Fruit fly (Drosophila melanogaster): ENCODE measurements around the gene CG2926.
A peak's percentile ranks its signal among the peaks of the same experiment; 100 is the strongest.

CG2926 gene

dm6 chr3R:5547464-5547943 lies 40.7 kb downstream of the CG2926 start, which contains the start of gene CG2519 (continued):
- TF ChIP-seq zen2 (GFP tag; IDR thresholded peaks at IDR 0.05; ENCODE audit: partially characterized antibody) = peak; percentile 80; the same call in 2 of the 3 replicates
- no peak for TF ChIP-seq CG10147 (GFP tag; optimal IDR thresholded peaks at IDR 0.05)
- peak; percentile 72 for TF ChIP-seq zfh2 (GFP tag; optimal IDR thresholded peaks at IDR 0.05)
- TF ChIP-seq CG4707 (GFP tag; optimal IDR thresholded peaks at IDR 0.05) = no peak
- peak; percentile 66 for TF ChIP-seq ci (GFP tag; IDR thresholded peaks at IDR 0.05)
- peak; percentile 41 for TF ChIP-seq trh (GFP tag; optimal IDR thresholded peaks at IDR 0.05)
- no peak for TF ChIP-seq CG16815 (GFP tag; optimal IDR thresholded peaks at IDR 0.05)
- no peak for TF ChIP-seq Camta (GFP tag; optimal IDR thresholded peaks at IDR 0.05)
- peak; percentile 72 for TF ChIP-seq ems (GFP tag; optimal IDR thresholded peaks at IDR 0.05)
- TF ChIP-seq CG3838 (GFP tag; optimal IDR thresholded peaks at IDR 0.05) = no peak
- TF ChIP-seq dysf (GFP tag; IDR thresholded peaks at IDR 0.05) = peak; percentile 43; the same call in 2 of the 3 replicates
- no peak for TF ChIP-seq Abd-B (GFP tag; optimal IDR thresholded peaks at IDR 0.05)
- peak; percentile 87 for TF ChIP-seq CG34422 (GFP tag; IDR thresholded peaks at IDR 0.05)
- peak; percentile 85 for TF ChIP-seq hb (GFP tag; IDR thresholded peaks at IDR 0.05; ENCODE audit: partially characterized antibody)
- peak; percentile 71 for TF ChIP-seq CG3995 (GFP tag; optimal IDR thresholded peaks at IDR 0.05)
- TF ChIP-seq CG9817 (tag; optimal IDR thresholded peaks at IDR 0.05) = peak; percentile 47
- TF ChIP-seq HLH4C (GFP tag; IDR thresholded peaks at IDR 0.05; ENCODE audit: partially characterized antibody) = peak; percentile 96
- peak; percentile 96 for TF ChIP-seq Opbp (GFP tag; IDR thresholded peaks at IDR 0.05; ENCODE audit: partially characterized antibody)
- TF ChIP-seq pan (optimal IDR thresholded peaks at IDR 0.05) = no peak
- TF ChIP-seq pan (GFP tag; optimal IDR thresholded peaks at IDR 0.05 in 1 of 2, IDR thresholded peaks at IDR 0.05 in 1 of 2) = peak in 1 of 2 experiments; percentile 51
- no peak for TF ChIP-seq Trl (optimal IDR thresholded peaks at IDR 0.05)
- peak; percentile 61 for TF ChIP-seq Trl (GFP tag; optimal IDR thresholded peaks at IDR 0.05)
- peak; percentile 59; the same call in 1 of the 2 replicates for TF ChIP-seq CG11085 (GFP tag; IDR thresholded peaks at IDR 0.05)
- no peak for TF ChIP-seq gem (tag; optimal IDR thresholded peaks at IDR 0.05)
- TF ChIP-seq chm (GFP tag; IDR thresholded peaks at IDR 0.05) = no peak; the same call in 1 of the 2 replicates
- no peak for TF ChIP-seq lmd (GFP tag; IDR thresholded peaks at IDR 0.05)
- TF ChIP-seq NFAT (GFP tag; IDR thresholded peaks at IDR 0.05) = peak; percentile 82
- no peak for TF ChIP-seq lab (GFP tag; optimal IDR thresholded peaks at IDR 0.05)
- TF ChIP-seq zfh1 (GFP tag; IDR thresholded peaks at IDR 0.05) = peak; percentile 66
- TF ChIP-seq ind (GFP tag; optimal IDR thresholded peaks at IDR 0.05) = peak; percentile 55
- peak in 1 of 3 experiments; percentile 45 for TF ChIP-seq Stat92E (GFP tag; optimal IDR thresholded peaks at IDR 0.05)
- no peak for TF ChIP-seq CG6654 (GFP tag; optimal IDR thresholded peaks at IDR 0.05)
- TF ChIP-seq CG9727 (GFP tag; optimal IDR thresholded peaks at IDR 0.05) = no peak
- TF ChIP-seq CG31441 (GFP tag; IDR thresholded peaks at IDR 0.05) = no peak
- TF ChIP-seq grau (tag; optimal IDR thresholded peaks at IDR 0.05) = no peak
- TF ChIP-seq seq (GFP tag; IDR thresholded peaks at IDR 0.05) = peak; percentile 38; the same call in 1 of the 2 replicates
- TF ChIP-seq ttk (GFP tag; IDR thresholded peaks at IDR 0.05) = peak; percentile 48; the same call in 1 of the 2 replicates
- peak; percentile 67 for TF ChIP-seq fu2 (GFP tag; optimal IDR thresholded peaks at IDR 0.05)
- TF ChIP-seq HHEX (GFP tag; optimal IDR thresholded peaks at IDR 0.05) = no peak
- TF ChIP-seq hbn (GFP tag; IDR thresholded peaks at IDR 0.05; ENCODE audit: partially characterized antibody) = peak; percentile 80
- no peak for TF ChIP-seq CG6765 (GFP tag; optimal IDR thresholded peaks at IDR 0.05)
- TF ChIP-seq NK7.1 (GFP tag; optimal IDR thresholded peaks at IDR 0.05) = no peak
- TF ChIP-seq Ada2b (GFP tag; IDR thresholded peaks at IDR 0.05) = peak; percentile 54; the same call in 1 of the 2 replicates
- peak; percentile 14; the same call in 1 of the 2 replicates for TF ChIP-seq CG14667 (GFP tag; IDR thresholded peaks at IDR 0.05)
- TF ChIP-seq CG9797 (GFP tag; optimal IDR thresholded peaks at IDR 0.05) = peak; percentile 37
- TF ChIP-seq CG13296 (GFP tag; optimal IDR thresholded peaks at IDR 0.05) = no peak
- peak; percentile 33; the same call in 1 of the 2 replicates for TF ChIP-seq Nf-YA (GFP tag; IDR thresholded peaks at IDR 0.05)
- peak; percentile 14 for TF ChIP-seq CG4328 (GFP tag; optimal IDR thresholded peaks at IDR 0.05)
- peak; percentile 33 to 51 for TF ChIP-seq chif (GFP tag; optimal IDR thresholded peaks at IDR 0.05)
- TF ChIP-seq prd (optimal IDR thresholded peaks at IDR 0.05) = no peak
- peak; percentile 72 for TF ChIP-seq prd (GFP tag; IDR thresholded peaks at IDR 0.05)
